Fruit fly (Drosophila melanogaster) whole organism, adult: ENCODE results near the gene CG31300.

Experiments
- CG11617 ChIP-seq: fragments of 200-800 bp; sonication (Bioruptor generic); optimal IDR thresholded peaks from 2 replicates; lab custom pipeline; 2017; ENCODE audit warnings: mild to moderate bottlenecking, missing biosample characterization, missing genetic modification reagents, missing genetic modification characterization
- CG12768 ChIP-seq: fragments of 200-800 bp; sonication (Bioruptor generic); optimal IDR thresholded peaks from 2 replicates; lab custom pipeline; 2017; ENCODE audit warnings: missing biosample characterization, missing genetic modification characterization, mild to moderate bottlenecking, moderate library complexity, missing genetic modification reagents
- CG14711 ChIP-seq: fragments of 200-800 bp; sonication (Bioruptor generic); optimal IDR thresholded peaks from 2 replicates; lab custom pipeline; 2018; ENCODE audit warnings: missing biosample characterization, mild to moderate bottlenecking, missing genetic modification characterization, moderate library complexity
- CG1620 ChIP-seq: fragments of 200-800 bp; sonication (Bioruptor generic); optimal IDR thresholded peaks from 2 replicates; lab custom pipeline; 2016; ENCODE audit warnings: missing biosample characterization, missing genetic modification characterization
- CG33017 ChIP-seq: fragments of 200-800 bp; sonication (Bioruptor generic); optimal IDR thresholded peaks from 2 replicates; lab custom pipeline; 2018; ENCODE audit warnings: missing biosample characterization, mild to moderate bottlenecking, missing genetic modification characterization, moderate library complexity
- CG5204 ChIP-seq: fragments of 200-800 bp; sonication (Bioruptor generic); optimal IDR thresholded peaks from 2 replicates; lab custom pipeline; 2016; ENCODE audit warnings: missing biosample characterization, missing genetic modification characterization
- CG7045 ChIP-seq: fragments of 200-800 bp; sonication (Bioruptor generic); optimal IDR thresholded peaks from 2 replicates; lab custom pipeline; 2017; ENCODE audit warnings: missing biosample characterization, mild to moderate bottlenecking, missing genetic modification characterization
- CG7101 ChIP-seq: fragments of 200-800 bp; sonication (Bioruptor generic); optimal IDR thresholded peaks from 2 replicates; lab custom pipeline; 2018; ENCODE audit warnings: missing biosample characterization, mild to moderate bottlenecking, missing genetic modification characterization, moderate library complexity
- Clk ChIP-seq: fragments of 200-800 bp; sonication (Bioruptor generic); optimal IDR thresholded peaks from 2 replicates; lab custom pipeline; 2017; ENCODE audit warnings: missing biosample characterization, missing genetic modification characterization
- Crg-1 ChIP-seq: fragments of 200-800 bp; sonication (Bioruptor generic); optimal IDR thresholded peaks from 2 replicates; lab custom pipeline; 2016; ENCODE audit warnings: missing biosample characterization, missing genetic modification characterization
- Hr96 ChIP-seq: fragments of 200-800 bp; sonication (Bioruptor generic); optimal IDR thresholded peaks from 2 replicates; lab custom pipeline; 2016; ENCODE audit warnings: missing biosample characterization, missing genetic modification characterization
- Mnt ChIP-seq: fragments of 200-800 bp; sonication (Bioruptor generic); optimal IDR thresholded peaks from 2 replicates; lab custom pipeline; 2016; ENCODE audit warnings: missing biosample characterization, mild to moderate bottlenecking, missing genetic modification characterization
- bab1 ChIP-seq: fragments of 200-800 bp; sonication (Bioruptor generic); optimal IDR thresholded peaks from 3 replicates; lab custom pipeline; 2019; ENCODE audit warnings: missing biosample characterization, mild to moderate bottlenecking, missing genetic modification characterization, moderate library complexity
- cic ChIP-seq: fragments of 200-800 bp; sonication (Bioruptor generic); optimal IDR thresholded peaks from 2 replicates; lab custom pipeline; 2017; ENCODE audit warnings: missing biosample characterization, mild to moderate bottlenecking, missing genetic modification characterization, moderate library complexity
- cnc ChIP-seq, 2 experiments: fragments of >200 bp; optimal IDR thresholded peaks; 2 replicates each; lab custom pipeline; 2017
- kay ChIP-seq: fragments of 200-800 bp; sonication (Bioruptor generic); peaks from one replicate; lab custom pipeline; 2016; ENCODE audit warnings: missing biosample characterization, missing genetic modification characterization, borderline replicate concordance
- ovo ChIP-seq: fragments of 200-800 bp; sonication (Bioruptor generic); optimal IDR thresholded peaks from 2 replicates; lab custom pipeline; 2016; ENCODE audit warnings: missing biosample characterization, missing genetic modification characterization
- pad ChIP-seq: fragments of 200-800 bp; sonication (Bioruptor generic); optimal IDR thresholded peaks from 3 replicates; lab custom pipeline; 2017; ENCODE audit warnings: missing biosample characterization, missing genetic modification characterization, mild to moderate bottlenecking, moderate library complexity, missing genetic modification reagents
- tj ChIP-seq: fragments of 200-800 bp; sonication (Bioruptor generic); optimal IDR thresholded peaks from 3 replicates; lab custom pipeline; 2017; ENCODE audit warnings: missing biosample characterization, mild to moderate bottlenecking, missing genetic modification characterization, moderate library complexity
- toe ChIP-seq: fragments of 200-800 bp; sonication (Bioruptor generic); optimal IDR thresholded peaks from 2 replicates; lab custom pipeline; 2016; ENCODE audit warnings: missing biosample characterization, missing genetic modification characterization

The CG31300 gene

dm6 chr3R:25297678-25298077, 14.3 kb downstream of the CG31300 start, which contains the start of gene CG31097:
Gene CG31097, minus strand, starts transcription at chr3R:25297778.
- TF ChIP-seq cnc (optimal IDR thresholded peaks at IDR 0.05; lab: Kevin White, UChicago) = no peak
- no peak for TF ChIP-seq CG1620 (GFP tag; lab: Kevin White, UChicago)
- TF ChIP-seq cic = no peak
- TF ChIP-seq CG14711 (tag; lab: Kevin White, UChicago) = no peak
- no peak for TF ChIP-seq Clk (GFP tag; lab: Kevin White, UChicago)
- no peak for TF ChIP-seq bab1
- no peak for TF ChIP-seq CG11617
- no peak for TF ChIP-seq ovo (GFP tag; lab: Kevin White, UChicago)
- TF ChIP-seq CG7101 (tag; lab: Kevin White, UChicago) = no peak
- TF ChIP-seq toe = no peak
- no peak for TF ChIP-seq pad (GFP tag; lab: Kevin White, UChicago)
- TF ChIP-seq CG33017 = no peak
- no peak for TF ChIP-seq CG5204 (GFP tag; lab: Kevin White, UChicago)

dm6 chr3R:25299507-25299964, 16.1 kb downstream of the CG31300 start, which contains the start of gene CG31288:
Gene CG31288, minus strand, starts transcription at chr3R:25299557.
- peak; percentile 90 for TF ChIP-seq kay (GFP tag; lab: Kevin White, UChicago)
- no peak for TF ChIP-seq CG1620 (GFP tag; lab: Kevin White, UChicago)
- TF ChIP-seq CG7101 (tag; lab: Kevin White, UChicago) = no peak
- no peak for TF ChIP-seq bab1
- TF ChIP-seq CG12768 (GFP tag; lab: Kevin White, UChicago) = no peak
- TF ChIP-seq pad (GFP tag; lab: Kevin White, UChicago) = no peak
- TF ChIP-seq CG5204 (GFP tag; lab: Kevin White, UChicago) = no peak
- no peak for TF ChIP-seq CG33017

DNA sequence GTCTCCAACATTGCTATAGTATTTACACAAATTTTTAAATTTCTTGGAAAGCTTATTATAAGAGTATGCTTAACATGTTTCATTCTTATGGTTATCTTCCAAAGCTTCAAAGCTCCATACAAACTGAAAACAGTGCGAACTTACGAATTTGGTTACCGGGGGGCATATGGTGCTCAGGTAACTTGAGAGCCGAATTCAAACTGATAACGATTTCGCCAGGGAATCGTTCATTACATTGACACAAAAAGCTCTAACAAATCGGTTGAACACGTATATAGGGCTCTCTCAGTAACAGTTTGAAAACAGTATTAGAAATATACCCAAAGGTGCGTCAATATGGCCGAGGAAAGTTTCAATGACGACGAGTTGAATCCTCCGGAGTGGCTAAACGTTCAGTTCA, 17.2 kb downstream of the CG31300 start, which contains the start of gene CG13659:
CG13659 (plus strand) TSS at position 317 of the 400 bp plus-strand sequence.
- TF ChIP-seq CG11617 (no peak), CG7045 (GFP tag; lab: Kevin White, UChicago) (no peak), kay (GFP tag; lab: Kevin White, UChicago) (peak; percentile 46), CG33017 (no peak), Clk (GFP tag; lab: Kevin White, UChicago) (no peak)

DNA sequence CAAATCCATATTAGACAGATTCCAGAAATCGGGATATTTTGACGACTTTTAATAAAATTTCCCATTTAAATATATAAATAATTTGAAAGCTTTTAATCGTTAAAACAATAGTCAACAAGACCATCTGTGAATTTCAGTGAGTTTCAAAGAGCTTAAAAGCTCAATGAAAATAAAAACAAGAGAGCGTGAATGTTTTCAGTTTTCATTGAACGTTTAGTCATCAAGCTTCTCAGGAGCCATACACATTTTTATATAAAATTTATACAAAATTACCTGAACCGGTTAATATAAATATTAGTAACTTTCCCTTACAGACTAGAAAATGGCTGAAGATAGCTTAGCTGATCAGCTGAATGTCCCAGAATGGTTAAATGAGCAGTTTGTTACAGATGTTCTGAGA, 18.8 kb downstream of the CG31300 start, which contains the start of gene CG31370:
CG31370 (plus strand) TSS at position 226 of the 400 bp plus-strand sequence.
- TF ChIP-seq tj (GFP tag; lab: Kevin White, UChicago) (no peak), CG7045 (GFP tag; lab: Kevin White, UChicago) (no peak), cnc (optimal IDR thresholded peaks at IDR 0.05; lab: Kevin White, UChicago) (no peak), kay (GFP tag; lab: Kevin White, UChicago) (peak; percentile 93), toe (no peak), cic (peak; percentile 26), Crg-1 (GFP tag; lab: Kevin White, UChicago) (no peak), pad (GFP tag; lab: Kevin White, UChicago) (no peak)

dm6 chr3R:25303857-25304440, 20.5 kb downstream of the CG31300 start, which contains the start of gene CG31436:
Gene CG31436, plus strand, starts transcription at chr3R:25304137.
- no peak for TF ChIP-seq Crg-1 (GFP tag; lab: Kevin White, UChicago)
- no peak for TF ChIP-seq Mnt (GFP tag; lab: Kevin White, UChicago)
- no peak for TF ChIP-seq bab1
- TF ChIP-seq CG7045 (GFP tag; lab: Kevin White, UChicago) = no peak
- TF ChIP-seq CG11617 = no peak
- no peak for TF ChIP-seq ovo (GFP tag; lab: Kevin White, UChicago)
- no peak for TF ChIP-seq CG1620 (GFP tag; lab: Kevin White, UChicago)
- peak; percentile 84 for TF ChIP-seq kay (GFP tag; lab: Kevin White, UChicago)
- TF ChIP-seq CG14711 (tag; lab: Kevin White, UChicago) = no peak
- peak; percentile 62 for TF ChIP-seq cic

dm6 chr3R:25305822-25306544, 22.6 kb downstream of the CG31300 start:
- TF ChIP-seq kay (GFP tag; lab: Kevin White, UChicago) = peak; percentile 95
- peak; percentile 73 for TF ChIP-seq cic
- no peak for TF ChIP-seq Clk (GFP tag; lab: Kevin White, UChicago)
- TF ChIP-seq Crg-1 (GFP tag; lab: Kevin White, UChicago) = no peak
- TF ChIP-seq CG33017 = no peak
- TF ChIP-seq CG12768 (GFP tag; lab: Kevin White, UChicago) = peak; percentile 23
- no peak for TF ChIP-seq CG7101 (tag; lab: Kevin White, UChicago)
- peak; percentile 28 for TF ChIP-seq tj (GFP tag; lab: Kevin White, UChicago)
- peak; percentile 54 to 91 for TF ChIP-seq cnc (optimal IDR thresholded peaks at IDR 0.05; lab: Kevin White, UChicago)

- peak; percentile 33 for TF ChIP-seq Mnt (GFP tag; lab: Kevin White, UChicago)
- peak; percentile 1 for TF ChIP-seq Hr96 (GFP tag; lab: Kevin White, UChicago)
- no peak for TF ChIP-seq CG7101 (tag; lab: Kevin White, UChicago)
- TF ChIP-seq toe = no peak
- TF ChIP-seq cic = peak; percentile 46
- peak; percentile 61 for TF ChIP-seq CG12768 (GFP tag; lab: Kevin White, UChicago)
Measured at dm6 chr3R:25308228-25308627, 24.8 kb downstream of the CG31300 start, which contains the start of gene CG10550. Gene CG10550, minus strand, starts transcription at chr3R:25308391.
